Fruit fly (Drosophila melanogaster) whole organism, embryonic: ENCODE measurements around the gene CG2145.

Experiments
- CG1024 ChIP-seq: fragments of 200-800 bp; sonication (Bioruptor generic); IDR thresholded peaks from 2 replicates; pipeline ENCODE4 v1.3.6; 2022; ENCODE audit warnings: missing biosample characterization, missing genetic modification characterization
- CG11695 ChIP-seq: fragments of 200-800 bp; sonication (Bioruptor generic); IDR thresholded peaks from 3 replicates; pipeline ENCODE4 v1.3.6; 2022; ENCODE audit warnings: missing biosample characterization, missing genetic modification characterization
- CG15514 ChIP-seq: fragments of 200-800 bp; sonication (Bioruptor generic); optimal IDR thresholded peaks from 3 replicates; lab custom pipeline; 2017; ENCODE audit warnings: missing biosample characterization, missing genetic modification characterization, mild to moderate bottlenecking, moderate library complexity, missing genetic modification reagents
- CG8478 ChIP-seq: fragments of >200 bp; optimal IDR thresholded peaks from 2 replicates; lab custom pipeline; 2018
- Doc3 ChIP-seq: fragments of 200-800 bp; sonication (Bioruptor generic); IDR thresholded peaks from 3 replicates; pipeline ENCODE4 v1.3.6; 2022; ENCODE audit warnings: missing biosample characterization, missing genetic modification characterization; ENCODE audit not compliant: partially characterized antibody
- ap ChIP-seq: fragments of 200-800 bp; sonication (Bioruptor generic); IDR thresholded peaks from 2 replicates; pipeline ENCODE4 v1.3.6; 2022; ENCODE audit warnings: missing biosample characterization, missing genetic modification characterization
- h ChIP-seq: fragments of >200 bp; optimal IDR thresholded peaks from 2 replicates; lab custom pipeline; 2017
- maf-S ChIP-seq: fragments of 200-800 bp; sonication (Bioruptor generic); optimal IDR thresholded peaks from 2 replicates; lab custom pipeline; 2016; ENCODE audit warnings: missing biosample characterization, missing genetic modification characterization
- onecut ChIP-seq: fragments of 200-800 bp; sonication (Bioruptor generic); IDR thresholded peaks from 2 replicates; pipeline ENCODE4 v1.3.6; 2022; ENCODE audit warnings: missing biosample characterization, missing genetic modification characterization
- p53 ChIP-seq: fragments of 200-800 bp; sonication (Bioruptor generic); optimal IDR thresholded peaks from 2 replicates; lab custom pipeline; 2016; ENCODE audit warnings: missing biosample characterization, missing genetic modification characterization
- phol ChIP-seq: fragments of 200-800 bp; sonication (Bioruptor generic); optimal IDR thresholded peaks from 3 replicates; lab custom pipeline; 2018; ENCODE audit warnings: missing biosample characterization, mild to moderate bottlenecking, missing genetic modification characterization, moderate library complexity
- sens ChIP-seq: fragments of 200-800 bp; sonication (Bioruptor generic); peaks from one replicate; lab custom pipeline; 2016; ENCODE audit warnings: missing biosample characterization, missing genetic modification characterization
- slp2 ChIP-seq: fragments of 200-800 bp; sonication (Bioruptor generic); optimal IDR thresholded peaks from 2 replicates; lab custom pipeline; 2016; ENCODE audit warnings: missing biosample characterization, missing genetic modification characterization
- vvl ChIP-seq: fragments of 200-800 bp; sonication (Bioruptor generic); IDR thresholded peaks from 2 replicates; pipeline ENCODE4 v1.3.6; 2022; ENCODE audit warnings: missing biosample characterization, missing genetic modification characterization

DNA sequence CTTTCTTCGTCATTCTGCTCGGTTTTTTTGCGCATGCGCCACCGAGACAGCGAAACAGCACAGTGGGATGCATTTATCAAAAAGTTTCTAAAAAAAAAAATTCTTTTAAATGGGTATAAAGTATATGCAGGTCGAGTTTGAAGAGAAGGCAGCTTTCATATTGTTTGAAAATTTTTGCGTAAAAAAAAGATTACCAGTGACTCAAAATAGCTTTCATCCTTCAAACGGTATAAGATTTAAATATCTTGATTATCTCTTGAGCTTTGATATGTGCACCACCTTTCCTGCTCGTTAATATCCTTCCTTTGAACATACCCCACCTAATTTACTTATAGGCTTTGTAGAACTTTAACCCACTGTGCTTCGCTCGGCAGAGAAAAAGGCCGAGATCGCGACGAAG, 22.2 kb upstream of the CG2145 start:
- peak; percentile 71 for TF ChIP-seq vvl (GFP tag; lab: Robert Waterston, UW)
- peak; percentile 18 for TF ChIP-seq CG15514 (GFP tag; lab: Kevin White, UChicago)
- 0 out of 2 replicates have a peak, but pooled peaks have one; percentile 31 for TF ChIP-seq CG1024 (GFP tag; lab: Robert Waterston, UW)
- TF ChIP-seq phol (tag; lab: Kevin White, UChicago), result peak; percentile 78
- peak; percentile 42 for TF ChIP-seq maf-S
- TF ChIP-seq p53 (GFP tag; lab: Kevin White, UChicago), result no peak
- TF ChIP-seq h, result no peak
- TF ChIP-seq CG8478, result no peak
- peak; percentile 52 for TF ChIP-seq slp2 (GFP tag; lab: Kevin White, UChicago)
- TF ChIP-seq ap (GFP tag; lab: Robert Waterston, UW), result 0 out of 2 replicates have a peak, but pooled peaks have one; percentile 32
- no peak for TF ChIP-seq Doc3 (GFP tag; lab: Robert Waterston, UW)
- peak; percentile 66 for TF ChIP-seq CG11695 (GFP tag; lab: Robert Waterston, UW)
- peak; percentile 20; the same call in 1 of the 2 replicates for TF ChIP-seq onecut
- peak; percentile 97 for TF ChIP-seq sens (GFP tag; lab: Kevin White, UChicago)
